Worm (Caenorhabditis elegans): ENCODE measurements around the gene smk-1.

DNA sequence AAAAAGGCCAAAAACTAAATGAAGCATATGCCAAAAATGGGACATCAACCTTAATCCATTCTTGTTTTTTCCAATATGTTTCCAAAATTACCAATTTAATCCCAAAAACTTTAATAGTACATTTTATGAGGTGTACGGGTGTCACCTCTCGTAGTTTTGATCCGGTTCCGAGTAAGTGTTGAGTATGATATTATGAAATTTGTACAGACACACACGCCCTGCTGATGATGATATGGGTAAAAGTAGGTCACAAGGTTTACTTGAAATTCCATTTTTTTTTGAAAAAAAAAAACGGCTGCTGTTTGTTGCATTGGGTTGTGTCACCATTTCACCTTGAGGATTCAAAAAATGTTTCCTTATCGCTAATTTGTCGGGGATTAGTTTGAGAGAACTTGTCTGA, 50.3 kb downstream of the smk-1 start:
- TF ChIP-seq ceh-16 (tag; optimal IDR thresholded peaks at IDR 0.05) (no peak), lsy-12 (tag; optimal IDR thresholded peaks at IDR 0.05) (no peak), ceh-82 (tag; optimal IDR thresholded peaks at IDR 0.05) (no peak), R02D3.7 (tag; optimal IDR thresholded peaks at IDR 0.05) (no peak), fkh-10 (GFP tag; optimal IDR thresholded peaks at IDR 0.05) (no peak), nhr-23 (tag; optimal IDR thresholded peaks at IDR 0.05) (peak; percentile 10), jun-1 (tag; optimal IDR thresholded peaks at IDR 0.05) (no peak), aly-2 (tag; optimal IDR thresholded peaks at IDR 0.05) (no peak), egl-27 (tag; optimal IDR thresholded peaks at IDR 0.05) (no peak), fos-1 (tag; optimal IDR thresholded peaks at IDR 0.05) (no peak), ztf-11 (tag; optimal IDR thresholded peaks at IDR 0.05) (no peak), unc-62 (GFP tag; optimal IDR thresholded peaks at IDR 0.05) (no peak)
